Fruit fly (Drosophila melanogaster): ENCODE measurements around the gene CG12498.

The CG12498 gene

dm6 chrX:2787267-2787666, 22.4 kb upstream of the CG12498 start (continued):
- TF ChIP-seq pum (GFP tag; optimal IDR thresholded peaks at IDR 0.05) (peak; percentile 72), hb (GFP tag; IDR thresholded peaks at IDR 0.05; ENCODE audit: partially characterized antibody) (no peak), sens-2 (GFP tag; IDR thresholded peaks at IDR 0.05) (peak; percentile 28; the same call in 1 of the 2 replicates), Side (GFP tag; optimal IDR thresholded peaks at IDR 0.05) (peak; percentile 66), nau (GFP tag; optimal IDR thresholded peaks at IDR 0.05) (peak; percentile 82), klu (GFP tag; IDR thresholded peaks at IDR 0.05) (peak; percentile 65; the same call in 1 of the 2 replicates), HmgD (GFP tag; optimal IDR thresholded peaks at IDR 0.05) (no peak), CG10147 (GFP tag; optimal IDR thresholded peaks at IDR 0.05) (peak; percentile 86), lov (optimal IDR thresholded peaks at IDR 0.05) (no peak), lov (GFP tag; IDR thresholded peaks at IDR 0.05) (peak; percentile 54; the same call in 1 of the 3 replicates), Optix (GFP tag; IDR thresholded peaks at IDR 0.05) (peak; percentile 80), GATAe (GFP tag; conservative IDR thresholded peaks at IDR 0.05) (no peak), ATbp (GFP tag; optimal IDR thresholded peaks at IDR 0.05) (peak; percentile 85), stwl (tag; optimal IDR thresholded peaks at IDR 0.05) (no peak), exex (tag; optimal IDR thresholded peaks at IDR 0.05) (no peak), Bdp1 (GFP tag; optimal IDR thresholded peaks at IDR 0.05) (peak; percentile 60), corto (GFP tag; optimal IDR thresholded peaks at IDR 0.05) (no peak), HLH3B (GFP tag; IDR thresholded peaks at IDR 0.05) (peak; percentile 78), caup (GFP tag; optimal IDR thresholded peaks at IDR 0.05; ENCODE audit: severe bottlenecking) (peak; percentile 69), vvl (GFP tag; IDR thresholded peaks at IDR 0.05) (peak; percentile 71), CG15011 (GFP tag; optimal IDR thresholded peaks at IDR 0.05) (peak; percentile 75), nerfin-1 (tag; optimal IDR thresholded peaks at IDR 0.05) (peak; percentile 69), vfl (GFP tag; optimal IDR thresholded peaks at IDR 0.05) (peak; percentile 32), fd64A (GFP tag; optimal IDR thresholded peaks at IDR 0.05) (no peak), CG15514 (GFP tag; optimal IDR thresholded peaks at IDR 0.05) (peak; percentile 68), pros (GFP tag; optimal IDR thresholded peaks at IDR 0.05) (no peak), CG32767 (GFP tag; IDR thresholded peaks at IDR 0.05) (peak; percentile 84), CG4707 (GFP tag; optimal IDR thresholded peaks at IDR 0.05) (peak; percentile 60), CG13296 (GFP tag; optimal IDR thresholded peaks at IDR 0.05) (peak; percentile 88), emc (GFP tag; optimal IDR thresholded peaks at IDR 0.05) (no peak), Max (GFP tag; optimal IDR thresholded peaks at IDR 0.05) (peak; percentile 78), trem (tag; optimal IDR thresholded peaks at IDR 0.05) (peak; percentile 55), YL-1 (GFP tag; optimal IDR thresholded peaks at IDR 0.05) (no peak), knrl (GFP tag; IDR thresholded peaks at IDR 0.05; ENCODE audit: partially characterized antibody) (no peak), danr (GFP tag; IDR thresholded peaks at IDR 0.05) (peak; percentile 75), Atf6 (GFP tag; IDR thresholded peaks at IDR 0.05) (peak; percentile 90), CG10267 (tag; optimal IDR thresholded peaks at IDR 0.05) (peak; percentile 71), mirr (GFP tag; optimal IDR thresholded peaks at IDR 0.05) (no peak), ap (GFP tag; IDR thresholded peaks at IDR 0.05) (peak; percentile 59), Six4 (GFP tag; optimal IDR thresholded peaks at IDR 0.05) (peak; percentile 80), CG33213 (GFP tag; optimal IDR thresholded peaks at IDR 0.05) (peak; percentile 50), Lhr (GFP tag; optimal IDR thresholded peaks at IDR 0.05) (peak; percentile 31), zen2 (GFP tag; IDR thresholded peaks at IDR 0.05; ENCODE audit: partially characterized antibody) (no peak), C15 (GFP tag; IDR thresholded peaks at IDR 0.05) (no peak; the same call in 2 of the 3 replicates), Dip3 (GFP tag; optimal IDR thresholded peaks at IDR 0.05) (peak; percentile 76), Abd-B (GFP tag; optimal IDR thresholded peaks at IDR 0.05) (peak; percentile 82), dmrt99B (tag; optimal IDR thresholded peaks at IDR 0.05) (peak; percentile 95), Doc2 (GFP tag; IDR thresholded peaks at IDR 0.05) (no peak), slou (GFP tag; optimal IDR thresholded peaks at IDR 0.05) (peak; percentile 58), sug (tag; optimal IDR thresholded peaks at IDR 0.05) (peak; percentile 59), luna (GFP tag; optimal IDR thresholded peaks at IDR 0.05) (peak; percentile 39)
